Fruit fly (Drosophila melanogaster): ENCODE measurements around the gene CG6276.

Gene CG6276

dm6 chr3R:15289828-15290641 is 29.8 kb downstream of the CG6276 start:
- TF ChIP-seq eve (GFP tag; optimal IDR thresholded peaks at IDR 0.05), result peak in 1 of 2 experiments; percentile 9
- peak; percentile 14 for TF ChIP-seq grn (GFP tag; optimal IDR thresholded peaks at IDR 0.05)
- peak; percentile 74 for TF ChIP-seq sens (GFP tag)
- no peak for TF ChIP-seq wdn (GFP tag; IDR thresholded peaks at IDR 0.05)
- peak; percentile 18 for TF ChIP-seq lilli (GFP tag; optimal IDR thresholded peaks at IDR 0.05)
- peak; percentile 31 for TF ChIP-seq CG6765 (GFP tag; optimal IDR thresholded peaks at IDR 0.05)
- TF ChIP-seq kah (GFP tag; optimal IDR thresholded peaks at IDR 0.05), result peak; percentile 78
- TF ChIP-seq Pdp1 (GFP tag; optimal IDR thresholded peaks at IDR 0.05), result peak in 1 of 2 experiments; percentile 75
- TF ChIP-seq zen (tag; optimal IDR thresholded peaks at IDR 0.05), result peak; percentile 58
- peak; percentile 99 for TF ChIP-seq CG9437 (GFP tag; optimal IDR thresholded peaks at IDR 0.05)
- no peak for TF ChIP-seq CG13775 (GFP tag; optimal IDR thresholded peaks at IDR 0.05)
- peak; percentile 19 for TF ChIP-seq sug (tag; optimal IDR thresholded peaks at IDR 0.05)
- peak; percentile 32 for TF ChIP-seq CG17912 (GFP tag; optimal IDR thresholded peaks at IDR 0.05)
- TF ChIP-seq Med (GFP tag), result peak; percentile 85
- no peak for TF ChIP-seq C15 (GFP tag; IDR thresholded peaks at IDR 0.05)
- peak; percentile 46 for TF ChIP-seq CG1832 (GFP tag; optimal IDR thresholded peaks at IDR 0.05)
- TF ChIP-seq cwo (GFP tag; optimal IDR thresholded peaks at IDR 0.05), result peak; percentile 25
- peak; percentile 18 for TF ChIP-seq CG12769 (tag; optimal IDR thresholded peaks at IDR 0.05)
- TF ChIP-seq CG2116 (GFP tag; optimal IDR thresholded peaks at IDR 0.05), result no peak
- TF ChIP-seq scrt (GFP tag; optimal IDR thresholded peaks at IDR 0.05), result peak; percentile 61
- TF ChIP-seq Mrtf (GFP tag; IDR thresholded peaks at IDR 0.05), result no peak
- TF ChIP-seq nom (GFP tag; optimal IDR thresholded peaks at IDR 0.05), result peak; percentile 12

- TF ChIP-seq CG11093 (GFP tag; IDR thresholded peaks at IDR 0.05) (no peak), crp (GFP tag; optimal IDR thresholded peaks at IDR 0.05) (no peak), Ets65A (GFP tag) (peak; percentile 91), Dll (GFP tag; IDR thresholded peaks at IDR 0.05; ENCODE audit: partially characterized antibody) (no peak), Med (GFP tag) (peak; percentile 26)
Measured at dm6 chr3R:15288802-15289201, 31.1 kb downstream of the CG6276 start.

dm6 chr3R:15287763-15288162 is 32.1 kb downstream of the CG6276 start:
- TF ChIP-seq lbe (GFP tag; optimal IDR thresholded peaks at IDR 0.05), result peak; percentile 52
- peak; percentile 43 for TF ChIP-seq zen (tag; optimal IDR thresholded peaks at IDR 0.05)
- peak; percentile 82 for TF ChIP-seq CG10462 (GFP tag; optimal IDR thresholded peaks at IDR 0.05)
- TF ChIP-seq CoRest (tag; optimal IDR thresholded peaks at IDR 0.05), result peak; percentile 43
- peak; percentile 42 for TF ChIP-seq kay (GFP tag; optimal IDR thresholded peaks at IDR 0.05)
- TF ChIP-seq lilli (GFP tag; optimal IDR thresholded peaks at IDR 0.05), result peak; percentile 48
- no peak for TF ChIP-seq CG31441 (GFP tag; IDR thresholded peaks at IDR 0.05)
- TF ChIP-seq insv (GFP tag; optimal IDR thresholded peaks at IDR 0.05), result peak in 1 of 2 experiments; percentile 50
- TF ChIP-seq usp (GFP tag; optimal IDR thresholded peaks at IDR 0.05), result no peak
- TF ChIP-seq crp (GFP tag; optimal IDR thresholded peaks at IDR 0.05), result peak; percentile 78 to 96
- TF ChIP-seq CG13894 (tag; optimal IDR thresholded peaks at IDR 0.05), result peak; percentile 14
- TF ChIP-seq HLH54F (GFP tag; optimal IDR thresholded peaks at IDR 0.05), result no peak
- TF ChIP-seq trh (GFP tag; optimal IDR thresholded peaks at IDR 0.05), result no peak
- TF ChIP-seq CG12769 (tag; optimal IDR thresholded peaks at IDR 0.05), result peak; percentile 31
- peak; percentile 65 for TF ChIP-seq nmo (GFP tag; optimal IDR thresholded peaks at IDR 0.05)
- TF ChIP-seq CG30020 (tag; optimal IDR thresholded peaks at IDR 0.05), result peak; percentile 23
- TF ChIP-seq CG12236 (GFP tag; optimal IDR thresholded peaks at IDR 0.05), result no peak
- peak; percentile 5 for TF ChIP-seq p53 (GFP tag; optimal IDR thresholded peaks at IDR 0.05)
- peak; percentile 4 for TF ChIP-seq CG13624 (GFP tag; optimal IDR thresholded peaks at IDR 0.05)
- TF ChIP-seq CG11456 (GFP tag; IDR thresholded peaks at IDR 0.05), result no peak
- peak; percentile 23 for TF ChIP-seq zf30C (GFP tag; optimal IDR thresholded peaks at IDR 0.05)
- peak; percentile 63 for TF ChIP-seq MESR4 (GFP tag; optimal IDR thresholded peaks at IDR 0.05)
- no peak for TF ChIP-seq zfh1 (GFP tag; IDR thresholded peaks at IDR 0.05)
- TF ChIP-seq CG6765 (GFP tag; optimal IDR thresholded peaks at IDR 0.05), result no peak
- peak; percentile 12 for TF ChIP-seq CG9609 (GFP tag; optimal IDR thresholded peaks at IDR 0.05)
- TF ChIP-seq jumu (GFP tag; optimal IDR thresholded peaks at IDR 0.05), result peak; percentile 46

Data from whole organism, embryonic.